Worm (Caenorhabditis elegans) whole organism, midembryonic: ENCODE data around the gene F58F12.1.

Experiments
- T22C8.4 ChIP-seq: fragments of 200-800 bp; sonication (Bioruptor generic); IDR thresholded peaks from 2 replicates; pipeline ENCODE4 v1.3.6; 2022; ENCODE audit warnings: missing genetic modification characterization, missing compliant biosample characterization
- cog-1 ChIP-seq: sonication (generic microtip); optimal IDR thresholded peaks from 2 replicates; lab custom pipeline; 2016; ENCODE audit warnings: missing genetic modification characterization, missing compliant biosample characterization
- flt-1 ChIP-seq: fragments of 200-800 bp; sonication (Bioruptor generic); IDR thresholded peaks from 2 replicates; pipeline ENCODE4 v1.3.6; 2022; ENCODE audit warnings: missing genetic modification characterization, missing compliant biosample characterization
- klf-2 ChIP-seq: fragments of 200-800 bp; sonication (Bioruptor generic); conservative IDR thresholded peaks from 2 replicates; pipeline ENCODE4 v1.3.6; 2022; ENCODE audit warnings: missing genetic modification reagents, missing genetic modification characterization, missing compliant biosample characterization
- med-1 ChIP-seq: sonication (generic microtip); optimal IDR thresholded peaks from 2 replicates; lab custom pipeline; 2017; ENCODE audit warnings: missing genetic modification characterization, mild to moderate bottlenecking, missing compliant biosample characterization, antibody characterized with exemption, missing genetic modification reagents; ENCODE audit not compliant: insufficient read depth
- ref-1 ChIP-seq: fragments of 200-800 bp; sonication (Bioruptor generic); conservative IDR thresholded peaks from 2 replicates; pipeline ENCODE4 v1.3.6; 2022; ENCODE audit warnings: missing genetic modification reagents, missing genetic modification characterization, missing compliant biosample characterization
- tab-1 ChIP-seq: fragments of 200-800 bp; sonication (Bioruptor generic); IDR thresholded peaks from 2 replicates; pipeline ENCODE4 v1.3.6; 2022; ENCODE audit warnings: missing genetic modification characterization, missing compliant biosample characterization
- ztf-23 ChIP-seq: fragments of 200-800 bp; sonication (Bioruptor generic); IDR thresholded peaks from 2 replicates; pipeline ENCODE4 v1.3.6; 2022; ENCODE audit warnings: missing genetic modification reagents, missing genetic modification characterization, missing compliant biosample characterization
- ztf-29 ChIP-seq: fragments of 200-800 bp; sonication (Bioruptor generic); IDR thresholded peaks from 2 replicates; pipeline ENCODE4 v1.3.6; 2022; ENCODE audit warnings: missing genetic modification reagents, missing genetic modification characterization, missing compliant biosample characterization

F58F12.1 gene

ce11 chrII:6379038-6379563, 4.3 kb upstream of the F58F12.1 start:
- TF ChIP-seq T22C8.4 (no peak), ztf-29 (no peak), tab-1 (GFP tag; lab: Robert Waterston, UW) (no peak), klf-2 (GFP tag; lab: Robert Waterston, UW) (no peak), med-1 (GFP tag; lab: Kevin White, UChicago) (no peak), ref-1 (GFP tag; lab: Robert Waterston, UW) (no peak), flt-1 (no peak), ztf-23 (no peak), cog-1 (tag; lab: Kevin White, UChicago) (no peak)

DNA sequence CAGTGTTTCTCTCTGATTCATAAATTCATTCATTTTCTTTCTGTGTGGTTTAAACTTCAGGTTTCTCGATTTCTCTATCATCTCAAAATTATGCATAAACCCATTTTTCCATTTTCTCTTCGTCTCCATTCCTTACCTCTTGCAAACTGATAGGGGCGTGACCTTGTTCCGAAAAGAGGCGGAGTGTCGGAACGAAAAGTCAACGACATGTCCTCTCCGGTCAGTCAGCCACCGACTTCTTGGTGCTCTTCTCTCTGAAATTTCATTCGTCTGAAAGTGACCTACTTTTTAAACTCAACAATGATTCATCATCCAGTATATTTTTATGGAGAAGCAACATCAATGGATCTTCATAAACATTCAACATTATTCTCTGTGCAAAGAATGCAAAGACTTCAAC, 2.6 kb upstream of the F58F12.1 start, which contains the start of gene F58F12.12:
F58F12.12 (plus strand) TSS at position 301 of the 400 bp plus-strand sequence.
- no peak for TF ChIP-seq tab-1 (GFP tag; lab: Robert Waterston, UW)
- no peak for TF ChIP-seq cog-1 (tag; lab: Kevin White, UChicago)
- no peak for TF ChIP-seq ztf-29
- TF ChIP-seq klf-2 (GFP tag; lab: Robert Waterston, UW): no peak
- no peak for TF ChIP-seq flt-1
- no peak for TF ChIP-seq T22C8.4
- TF ChIP-seq ref-1 (GFP tag; lab: Robert Waterston, UW): no peak
- no peak for TF ChIP-seq med-1 (GFP tag; lab: Kevin White, UChicago)
- TF ChIP-seq ztf-23: no peak

ce11 chrII:6386467-6386866, 3.0 kb downstream of the F58F12.1 start, which contains the start of gene F58F12.4:
Gene F58F12.4, plus strand, starts transcription at chrII:6386767.
- TF ChIP-seq med-1 (GFP tag; lab: Kevin White, UChicago) (no peak), ztf-23 (no peak), ref-1 (GFP tag; lab: Robert Waterston, UW) (no peak), flt-1 (no peak), cog-1 (tag; lab: Kevin White, UChicago) (no peak), klf-2 (GFP tag; lab: Robert Waterston, UW) (no peak), ztf-29 (no peak), T22C8.4 (no peak), tab-1 (GFP tag; lab: Robert Waterston, UW) (no peak)

DNA sequence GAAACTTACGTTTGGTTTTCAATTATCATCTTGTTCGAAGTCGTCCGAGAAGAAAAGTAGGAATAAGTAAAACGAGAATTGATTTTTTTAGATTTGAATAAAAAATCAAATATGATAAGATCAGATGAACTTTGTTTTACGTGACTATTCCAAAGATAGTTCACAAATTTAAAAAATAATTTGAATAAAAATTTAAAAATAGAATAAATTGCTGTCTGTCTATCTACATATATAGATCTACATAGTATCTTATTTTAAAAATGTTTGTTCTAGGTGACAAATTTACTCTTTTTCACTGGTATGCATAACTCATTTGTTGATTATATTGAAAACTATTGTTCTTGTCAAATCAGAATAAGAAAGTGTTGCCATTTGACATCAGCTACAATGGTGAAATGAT, 4.5 kb downstream of the F58F12.1 start, which contains the start of gene F58F12.2:
F58F12.2 (minus strand) TSS at position 101 of the 400 bp plus-strand sequence.
- no peak for TF ChIP-seq ref-1 (GFP tag; lab: Robert Waterston, UW)
- TF ChIP-seq cog-1 (tag; lab: Kevin White, UChicago): no peak
- TF ChIP-seq med-1 (GFP tag; lab: Kevin White, UChicago): no peak
- TF ChIP-seq flt-1: no peak
- TF ChIP-seq T22C8.4: no peak
- TF ChIP-seq ztf-23: no peak
- TF ChIP-seq ztf-29: no peak
- no peak for TF ChIP-seq tab-1 (GFP tag; lab: Robert Waterston, UW)
- TF ChIP-seq klf-2 (GFP tag; lab: Robert Waterston, UW): no peak

DNA sequence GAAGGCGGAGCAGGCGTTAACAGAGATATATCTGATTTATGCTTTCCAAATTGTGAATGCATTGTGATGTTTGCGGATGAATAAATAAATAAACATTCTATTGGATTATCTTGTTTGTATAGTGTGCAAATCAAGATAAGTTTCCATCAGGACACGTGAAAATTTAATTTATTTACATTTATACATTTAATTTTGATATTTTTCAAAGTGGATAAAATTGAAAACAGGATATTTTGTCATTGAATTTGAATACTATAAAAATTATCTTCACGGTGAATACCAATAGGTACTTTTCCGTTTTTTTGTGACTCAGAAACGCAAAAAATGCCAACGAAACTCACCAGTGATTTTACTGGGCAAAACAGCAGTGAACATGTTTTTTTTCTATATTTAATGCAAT, 7.8 kb downstream of the F58F12.1 start, which contains the start of gene F58F12.3:
F58F12.3 (minus strand) TSS at position 101 of the 400 bp plus-strand sequence.
- no peak for TF ChIP-seq ztf-23

ce11 chrII:6394037-6394436, 10.6 kb downstream of the F58F12.1 start:
- TF ChIP-seq T22C8.4: no peak
- no peak for TF ChIP-seq med-1 (GFP tag; lab: Kevin White, UChicago)
- TF ChIP-seq klf-2 (GFP tag; lab: Robert Waterston, UW): no peak
- no peak for TF ChIP-seq ref-1 (GFP tag; lab: Robert Waterston, UW)
- TF ChIP-seq cog-1 (tag; lab: Kevin White, UChicago): no peak

DNA sequence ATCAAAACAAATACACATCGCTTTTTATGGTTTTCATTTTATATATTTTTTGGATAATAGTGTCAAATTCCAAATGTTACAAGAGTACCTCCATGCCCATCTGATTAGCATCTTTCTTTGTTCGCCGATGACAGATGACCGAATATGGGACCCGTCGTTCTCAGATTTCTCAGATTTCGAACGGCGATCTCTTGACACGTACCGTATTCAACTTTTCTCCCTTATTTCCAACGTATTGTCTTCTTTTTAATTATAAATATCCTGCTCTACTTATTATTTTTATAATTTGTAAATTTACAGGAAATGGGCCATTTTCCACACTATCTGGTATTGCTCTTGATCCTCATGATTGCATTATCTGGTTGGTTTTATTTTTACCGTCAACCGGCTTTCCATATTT, 15.0 kb downstream of the F58F12.1 start, which contains the start of gene zig-10:
zig-10 (plus strand) TSS at position 301 of the 400 bp plus-strand sequence.
- TF ChIP-seq ref-1 (GFP tag; lab: Robert Waterston, UW) (no peak), cog-1 (tag; lab: Kevin White, UChicago) (no peak), klf-2 (GFP tag; lab: Robert Waterston, UW) (no peak), ztf-23 (no peak), flt-1 (no peak), tab-1 (GFP tag; lab: Robert Waterston, UW) (no peak), ztf-29 (no peak)

- TF ChIP-seq T22C8.4 (no peak), med-1 (GFP tag; lab: Kevin White, UChicago) (no peak), ztf-23 (no peak), flt-1 (no peak), ztf-29 (no peak)
Observed at ce11 chrII:6401649-6402048, 18.2 kb downstream of the F58F12.1 start, which contains the start of gene btb-2. Gene btb-2, plus strand, starts transcription at chrII:6401949.

- no peak for TF ChIP-seq med-1 (GFP tag; lab: Kevin White, UChicago)
- TF ChIP-seq tab-1 (GFP tag; lab: Robert Waterston, UW): no peak
- TF ChIP-seq ztf-23: no peak
- no peak for TF ChIP-seq cog-1 (tag; lab: Kevin White, UChicago)
- TF ChIP-seq ref-1 (GFP tag; lab: Robert Waterston, UW): no peak
- TF ChIP-seq flt-1: no peak
- no peak for TF ChIP-seq ztf-29
- no peak for TF ChIP-seq T22C8.4
- no peak for TF ChIP-seq klf-2 (GFP tag; lab: Robert Waterston, UW)
Observed at ce11 chrII:6403233-6403632, 19.8 kb downstream of the F58F12.1 start, which contains the start of gene T25D10.1. Gene T25D10.1, plus strand, starts transcription at chrII:6403401.

ce11 chrII:6407279-6407678, 23.8 kb downstream of the F58F12.1 start, which contains the start of gene spp-11:
Gene spp-11, minus strand, starts transcription at chrII:6407379.
- TF ChIP-seq cog-1 (tag; lab: Kevin White, UChicago): no peak
- TF ChIP-seq ztf-29: no peak
- no peak for TF ChIP-seq med-1 (GFP tag; lab: Kevin White, UChicago)
- TF ChIP-seq ref-1 (GFP tag; lab: Robert Waterston, UW): no peak
- TF ChIP-seq flt-1: no peak
- TF ChIP-seq T22C8.4: no peak
- TF ChIP-seq klf-2 (GFP tag; lab: Robert Waterston, UW): no peak
- no peak for TF ChIP-seq ztf-23
- no peak for TF ChIP-seq tab-1 (GFP tag; lab: Robert Waterston, UW)
